Fruit fly (Drosophila melanogaster) whole organism, embryonic: ENCODE measurements around the gene armi.
A peak's percentile ranks its signal among the peaks of the same experiment; 100 is the strongest.

Source experiments
- Abd-B ChIP-seq: fragments of 200-800 bp; sonication (Bioruptor generic); optimal IDR thresholded peaks from 2 replicates; lab custom pipeline; 2018; ENCODE audit warnings: missing biosample characterization, mild to moderate bottlenecking, missing genetic modification characterization, moderate library complexity
- Asciz ChIP-seq: fragments of 200-800 bp; sonication (Bioruptor generic); optimal IDR thresholded peaks from 2 replicates; lab custom pipeline; 2017; ENCODE audit warnings: missing biosample characterization, mild to moderate bottlenecking, missing genetic modification characterization, missing genetic modification reagents
- CG11247 ChIP-seq: fragments of 200-800 bp; sonication (Bioruptor generic); IDR thresholded peaks from 2 replicates; pipeline ENCODE4 v1.3.6; 2022; ENCODE audit warnings: missing biosample characterization, missing genetic modification characterization
- CG11723 ChIP-seq: fragments of 200-800 bp; sonication (Bioruptor generic); optimal IDR thresholded peaks from 2 replicates; lab custom pipeline; 2017; ENCODE audit warnings: missing biosample characterization, mild to moderate bottlenecking, missing genetic modification characterization
- CG12071 ChIP-seq: fragments of 200-800 bp; sonication (Bioruptor generic); optimal IDR thresholded peaks from 3 replicates; lab custom pipeline; 2018; ENCODE audit warnings: missing biosample characterization, mild to moderate bottlenecking, missing genetic modification characterization
- CG1233 ChIP-seq: fragments of 200-800 bp; sonication (Bioruptor generic); optimal IDR thresholded peaks from 4 replicates; lab custom pipeline; 2018; ENCODE audit warnings: missing biosample characterization, mild to moderate bottlenecking, missing genetic modification characterization
- CG12769 ChIP-seq: fragments of 200-800 bp; sonication (Bioruptor generic); optimal IDR thresholded peaks from 2 replicates; lab custom pipeline; 2019; ENCODE audit warnings: missing biosample characterization, mild to moderate bottlenecking, missing genetic modification characterization, moderate library complexity
- CG16779 ChIP-seq: fragments of 200-800 bp; sonication (Bioruptor generic); IDR thresholded peaks from 2 replicates; pipeline ENCODE4 v1.3.6; 2022; ENCODE audit warnings: missing biosample characterization, missing genetic modification characterization
- CG2875 ChIP-seq: fragments of 200-800 bp; sonication (Bioruptor generic); optimal IDR thresholded peaks from 2 replicates; lab custom pipeline; 2017; ENCODE audit warnings: missing biosample characterization, mild to moderate bottlenecking, missing genetic modification characterization, missing genetic modification reagents
- CG34224 ChIP-seq: fragments of 200-800 bp; sonication (Bioruptor generic); IDR thresholded peaks from 3 replicates; pipeline ENCODE4 v1.3.6; 2022; ENCODE audit warnings: missing biosample characterization, missing genetic modification characterization; ENCODE audit not compliant: partially characterized antibody
- CG4404 ChIP-seq: fragments of 200-800 bp; sonication (Bioruptor generic); IDR thresholded peaks from 2 replicates; pipeline ENCODE4 v1.3.6; 2022; ENCODE audit warnings: missing biosample characterization, missing genetic modification characterization
- CG7357 ChIP-seq: fragments of 200-800 bp; sonication (Bioruptor generic); IDR thresholded peaks from 3 replicates; pipeline ENCODE4 v1.3.6; 2022; ENCODE audit warnings: missing biosample characterization, missing genetic modification characterization
- CG7987 ChIP-seq: fragments of 200-800 bp; sonication (Bioruptor generic); optimal IDR thresholded peaks from 2 replicates; lab custom pipeline; 2018; ENCODE audit warnings: missing biosample characterization, mild to moderate bottlenecking, missing genetic modification characterization, moderate library complexity
- CG9437 ChIP-seq: fragments of 200-800 bp; sonication (Bioruptor generic); optimal IDR thresholded peaks from 2 replicates; lab custom pipeline; 2018; ENCODE audit warnings: missing biosample characterization, mild to moderate bottlenecking, missing genetic modification characterization
- CG9609 ChIP-seq: fragments of 200-800 bp; sonication (Bioruptor generic); optimal IDR thresholded peaks from 3 replicates; lab custom pipeline; 2016; ENCODE audit warnings: missing biosample characterization, missing genetic modification characterization
- CG9727 ChIP-seq: fragments of 200-800 bp; sonication (Bioruptor generic); optimal IDR thresholded peaks from 3 replicates; lab custom pipeline; 2017; ENCODE audit warnings: missing biosample characterization, mild to moderate bottlenecking, missing genetic modification characterization
- CHES-1-like ChIP-seq: fragments of 200-800 bp; sonication (Bioruptor generic); optimal IDR thresholded peaks from 2 replicates; lab custom pipeline; 2016; ENCODE audit warnings: missing biosample characterization, missing genetic modification characterization
- CkIIα-i1 ChIP-seq: fragments of 200-800 bp; sonication (Bioruptor generic); IDR thresholded peaks from 2 replicates; pipeline ENCODE4 v1.3.6; 2022; ENCODE audit warnings: missing biosample characterization, missing genetic modification characterization
- Dek ChIP-seq: fragments of 200-800 bp; sonication (Bioruptor generic); optimal IDR thresholded peaks from 3 replicates; lab custom pipeline; 2019; ENCODE audit warnings: missing biosample characterization, mild to moderate bottlenecking, missing genetic modification characterization, moderate library complexity
- H2.0 ChIP-seq: fragments of 200-800 bp; sonication (Bioruptor generic); IDR thresholded peaks from 2 replicates; pipeline ENCODE4 v1.3.6; 2022; ENCODE audit warnings: missing biosample characterization, missing genetic modification characterization
- HLH54F ChIP-seq: fragments of 200-800 bp; sonication (Bioruptor generic); optimal IDR thresholded peaks from 3 replicates; lab custom pipeline; 2016; ENCODE audit warnings: missing biosample characterization, missing genetic modification characterization
- MESR4 ChIP-seq: fragments of 200-800 bp; sonication (Bioruptor generic); optimal IDR thresholded peaks from 2 replicates; lab custom pipeline; 2018; ENCODE audit warnings: missing biosample characterization, mild to moderate bottlenecking, missing genetic modification characterization, moderate library complexity
- Max ChIP-seq: fragments of 200-800 bp; sonication (Bioruptor generic); optimal IDR thresholded peaks from 2 replicates; lab custom pipeline; 2016; ENCODE audit warnings: missing biosample characterization, mild to moderate bottlenecking, missing genetic modification characterization
- Myb ChIP-seq: fragments of 200-800 bp; sonication (Bioruptor generic); optimal IDR thresholded peaks from 2 replicates; lab custom pipeline; 2016; ENCODE audit warnings: missing biosample characterization, missing genetic modification characterization
- Scr ChIP-seq: fragments of 200-800 bp; sonication (Bioruptor generic); IDR thresholded peaks from 2 replicates; pipeline ENCODE4 v1.3.6; 2022; ENCODE audit warnings: missing biosample characterization, missing genetic modification characterization; ENCODE audit not compliant: partially characterized antibody
- TFAM ChIP-seq: fragments of 200-800 bp; sonication (Bioruptor generic); optimal IDR thresholded peaks from 2 replicates; lab custom pipeline; 2017; ENCODE audit warnings: missing biosample characterization, missing genetic modification characterization, inconsistent platforms
- ab ChIP-seq: fragments of 200-800 bp; sonication (Bioruptor generic); optimal IDR thresholded peaks from 2 replicates; lab custom pipeline; 2016; ENCODE audit warnings: missing biosample characterization, missing genetic modification characterization
- ac ChIP-seq: fragments of 200-800 bp; sonication (Bioruptor generic); optimal IDR thresholded peaks from 3 replicates; lab custom pipeline; 2017; ENCODE audit warnings: missing biosample characterization, mild to moderate bottlenecking, missing genetic modification characterization
- btn ChIP-seq: fragments of 200-800 bp; sonication (Bioruptor generic); optimal IDR thresholded peaks from 2 replicates; lab custom pipeline; 2016; ENCODE audit warnings: missing biosample characterization, missing genetic modification characterization
- cato ChIP-seq: fragments of 200-800 bp; sonication (Bioruptor generic); optimal IDR thresholded peaks from 2 replicates; lab custom pipeline; 2016; ENCODE audit warnings: missing biosample characterization, missing genetic modification characterization, borderline replicate concordance
- cg ChIP-seq: fragments of 200-800 bp; sonication (Bioruptor generic); optimal IDR thresholded peaks from 3 replicates; lab custom pipeline; 2019; ENCODE audit warnings: missing biosample characterization, mild to moderate bottlenecking, missing genetic modification characterization, moderate library complexity
- danr ChIP-seq: fragments of 200-800 bp; sonication (Bioruptor generic); IDR thresholded peaks from 2 replicates; pipeline ENCODE4 v1.3.6; 2022; ENCODE audit warnings: missing biosample characterization, missing genetic modification characterization
- dm ChIP-seq: fragments of 200-800 bp; sonication (Bioruptor generic); optimal IDR thresholded peaks from 3 replicates; lab custom pipeline; 2016; ENCODE audit warnings: missing biosample characterization, missing genetic modification characterization
- dpn ChIP-seq, 2 experiments: fragments of 200-800 bp; sonication (Bioruptor generic); optimal IDR thresholded peaks; 3 replicates each; lab custom pipeline; 2016; ENCODE audit warnings: missing biosample characterization in 2 of 2, missing genetic modification characterization in 2 of 2
- fd96Cb ChIP-seq: fragments of 200-800 bp; sonication (Bioruptor generic); optimal IDR thresholded peaks from 2 replicates; lab custom pipeline; 2018; ENCODE audit warnings: missing biosample characterization, mild to moderate bottlenecking, missing genetic modification characterization, moderate library complexity
- ham ChIP-seq: fragments of 200-800 bp; sonication (Bioruptor generic); IDR thresholded peaks from 2 replicates; pipeline ENCODE4 v1.3.6; 2022; ENCODE audit warnings: missing biosample characterization, missing genetic modification characterization
- jigr1 ChIP-seq: fragments of 200-800 bp; sonication (Bioruptor generic); IDR thresholded peaks from 3 replicates; pipeline ENCODE4 v1.3.6; 2022; ENCODE audit warnings: missing biosample characterization, missing genetic modification characterization
- nerfin-2 ChIP-seq: fragments of 200-800 bp; sonication (Bioruptor generic); IDR thresholded peaks from 2 replicates; pipeline ENCODE4 v1.3.6; 2022; ENCODE audit warnings: missing biosample characterization, missing genetic modification characterization; ENCODE audit not compliant: partially characterized antibody
- otp ChIP-seq: fragments of 200-800 bp; sonication (Bioruptor generic); IDR thresholded peaks from 3 replicates; pipeline ENCODE4, ENCODE4 v1.3.6; 2022; ENCODE audit warnings: missing biosample characterization, missing genetic modification characterization
- pan ChIP-seq, 4 experiments: fragments of >200 bp in 3 of 4; fragments of 200-800 bp in 1 of 4; sonication (Bioruptor generic) in 1 of 4; optimal IDR thresholded peaks in 3 of 4; IDR thresholded peaks in 1 of 4; 2 replicates each; pipeline versions ENCODE4 v1.3.6 to Lab custom; 2017 to 2022; ENCODE audit warnings: missing biosample characterization in 2 of 4, missing genetic modification characterization in 2 of 4, mixed read lengths in 1 of 4
- peb ChIP-seq: fragments of 200-800 bp; sonication (Bioruptor generic); IDR thresholded peaks from 2 replicates; pipeline ENCODE4 v1.3.6; 2022; ENCODE audit warnings: missing biosample characterization, missing genetic modification characterization
- salm ChIP-seq: fragments of 200-800 bp; sonication (Bioruptor generic); optimal IDR thresholded peaks from 2 replicates; lab custom pipeline; 2018; ENCODE audit warnings: missing biosample characterization, mild to moderate bottlenecking, missing genetic modification characterization
- sd ChIP-seq: fragments of 200-800 bp; sonication (Bioruptor generic); optimal IDR thresholded peaks from 3 replicates; lab custom pipeline; 2018; ENCODE audit warnings: missing biosample characterization, mild to moderate bottlenecking, missing genetic modification characterization, moderate library complexity
- sens ChIP-seq: fragments of 200-800 bp; sonication (Bioruptor generic); peaks from one replicate; lab custom pipeline; 2016; ENCODE audit warnings: missing biosample characterization, missing genetic modification characterization
- stwl ChIP-seq: fragments of 200-800 bp; sonication (Bioruptor generic); optimal IDR thresholded peaks from 3 replicates; lab custom pipeline; 2018; ENCODE audit warnings: missing biosample characterization, mild to moderate bottlenecking, missing genetic modification characterization, moderate library complexity
- sug ChIP-seq: fragments of 200-800 bp; optimal IDR thresholded peaks from 2 replicates; lab custom pipeline; 2019; ENCODE audit warnings: missing biosample characterization, mild to moderate bottlenecking, missing genetic modification characterization, moderate library complexity
- tna ChIP-seq: fragments of 200-800 bp; sonication (Bioruptor generic); IDR thresholded peaks from 2 replicates; pipeline ENCODE4 v1.3.6; 2022; ENCODE audit warnings: missing biosample characterization, missing genetic modification characterization; ENCODE audit not compliant: partially characterized antibody
- z ChIP-seq: fragments of 200-800 bp; sonication (Bioruptor generic); IDR thresholded peaks from 3 replicates; pipeline ENCODE4 v1.3.6; 2022; ENCODE audit warnings: missing biosample characterization, missing genetic modification characterization
- zfh2 ChIP-seq: fragments of 200-800 bp; sonication (Bioruptor generic); optimal IDR thresholded peaks from 2 replicates; lab custom pipeline; 2016; ENCODE audit warnings: missing biosample characterization, missing genetic modification characterization

armi gene

DNA sequence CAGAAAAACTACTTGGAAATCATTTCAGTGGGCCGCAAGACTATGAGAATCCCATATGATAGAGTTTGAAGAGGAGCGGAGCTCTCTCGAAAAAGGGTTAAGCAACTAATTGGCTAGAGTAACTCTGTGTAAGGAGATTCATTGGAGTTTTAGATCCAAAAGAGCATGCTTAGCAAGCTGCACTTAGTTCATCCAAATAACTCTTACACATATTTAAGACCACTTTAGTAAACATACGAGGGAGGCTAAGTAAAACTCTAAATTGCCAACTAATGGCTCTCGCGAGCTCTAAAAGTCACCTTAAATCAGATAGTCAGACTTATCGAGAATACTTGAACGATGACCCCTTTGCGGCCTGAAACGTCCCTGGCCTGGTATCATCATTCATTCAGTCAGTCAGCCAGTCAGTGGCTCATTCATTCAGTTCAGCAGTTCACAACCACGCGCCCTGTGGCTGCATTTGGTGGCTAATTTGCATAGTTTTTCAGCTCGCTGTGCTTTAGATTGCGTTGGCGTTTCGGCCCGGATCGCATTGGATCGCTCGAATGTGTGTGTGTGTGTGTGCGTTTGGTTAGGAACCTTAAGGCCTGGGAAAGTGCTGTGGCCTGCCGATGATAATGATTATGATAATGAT lies 6.1 kb upstream of the armi start (continued):
- TF ChIP-seq salm (tag; lab: Kevin White, UChicago) (no peak), fd96Cb (tag; lab: Kevin White, UChicago) (peak; percentile 24), H2.0 (GFP tag; lab: Robert Waterston, UW) (peak; percentile 22; the same call in 1 of the 2 replicates), TFAM (GFP tag; lab: Kevin White, UChicago) (no peak), dm (no peak), cg (peak; percentile 42), Scr (GFP tag; lab: Robert Waterston, UW) (no peak), CG9437 (no peak), Dek (tag; lab: Kevin White, UChicago) (no peak), CG7987 (GFP tag; lab: Kevin White, UChicago) (peak; percentile 70), CG12071 (GFP tag; lab: Kevin White, UChicago) (no peak), sug (tag; lab: Kevin White, UChicago) (peak; percentile 2), Myb (GFP tag; lab: Kevin White, UChicago) (no peak), z (GFP tag; lab: Robert Waterston, UW) (no peak), CG11247 (GFP tag; lab: Robert Waterston, UW) (no peak), Abd-B (peak; percentile 12), zfh2 (GFP tag; lab: Kevin White, UChicago) (no peak), peb (GFP tag; lab: Robert Waterston, UW) (peak; percentile 27; the same call in 1 of the 2 replicates), CG34224 (GFP tag; lab: Robert Waterston, UW) (no peak), ab (no peak), jigr1 (GFP tag; lab: Robert Waterston, UW) (0 out of 3 replicates have a peak, but pooled peaks have one; percentile 25), Asciz (GFP tag; lab: Kevin White, UChicago) (peak; percentile 2), nerfin-2 (no peak), CG11723 (GFP tag; lab: Kevin White, UChicago) (no peak), CkIIα-i1 (GFP tag; lab: Robert Waterston, UW) (no peak), Max (GFP tag; lab: Kevin White, UChicago) (no peak), CG7357 (GFP tag; lab: Robert Waterston, UW) (peak; percentile 42; the same call in 1 of the 3 replicates), cato (GFP tag; lab: Kevin White, UChicago) (no peak), CG9609 (no peak), otp (GFP tag; lab: Robert Waterston, UW) (no peak), CG12769 (tag; lab: Kevin White, UChicago) (peak; percentile 48), pan (optimal IDR thresholded peaks at IDR 0.05; lab: Kevin White, UChicago) (no peak), pan (GFP tag; optimal IDR thresholded peaks at IDR 0.05 in 1 of 2, IDR thresholded peaks at IDR 0.05 in 1 of 2) (peak in 1 of 2 experiments; percentile 71), CG9727 (GFP tag; lab: Kevin White, UChicago) (no peak), ham (GFP tag; lab: Robert Waterston, UW) (no peak), sens (GFP tag; lab: Kevin White, UChicago) (peak; percentile 69), MESR4 (GFP tag; lab: Kevin White, UChicago) (no peak), sd (tag; lab: Kevin White, UChicago) (no peak), CG1233 (GFP tag; lab: Kevin White, UChicago) (no peak), btn (GFP tag; lab: Kevin White, UChicago) (no peak), dpn (GFP tag; optimal IDR thresholded peaks at IDR 0.05; lab: Kevin White, UChicago) (peak in 1 of 2 experiments; percentile 15), ac (no peak), CG2875 (GFP tag; lab: Kevin White, UChicago) (no peak), stwl (tag; lab: Kevin White, UChicago) (no peak), HLH54F (GFP tag; lab: Kevin White, UChicago) (no peak), tna (GFP tag; lab: Robert Waterston, UW) (no peak), CHES-1-like (GFP tag; lab: Kevin White, UChicago) (no peak), danr (no peak), CG4404 (GFP tag; lab: Robert Waterston, UW) (peak; percentile 31; the same call in 1 of the 2 replicates), CG16779 (GFP tag; lab: Robert Waterston, UW) (no peak)
